Worm (Caenorhabditis elegans) whole organism, L2 larva: ENCODE data around the gene F35C11.3.

ENCODE experiments used
- R02D3.7 ChIP-seq: fragments of 150-350 bp; optimal IDR thresholded peaks from 2 replicates; lab custom pipeline; 2014; ENCODE audit warnings: missing biosample characterization, missing genetic modification characterization
- alr-1 ChIP-seq: fragments of 150-350 bp; optimal IDR thresholded peaks from 2 replicates; lab custom pipeline; 2014; ENCODE audit warnings: missing biosample characterization, missing genetic modification characterization
- ceh-16 ChIP-seq: fragments of 150-350 bp; optimal IDR thresholded peaks from 2 replicates; lab custom pipeline; 2014; ENCODE audit warnings: missing biosample characterization, missing genetic modification characterization
- ceh-82 ChIP-seq: fragments of 150-350 bp; optimal IDR thresholded peaks from 2 replicates; lab custom pipeline; 2014; ENCODE audit warnings: missing biosample characterization, missing genetic modification characterization
- mab-5 ChIP-seq: fragments of 150-350 bp; optimal IDR thresholded peaks from 2 replicates; lab custom pipeline; 2014; ENCODE audit warnings: missing biosample characterization, missing genetic modification characterization
- nhr-11 ChIP-seq: fragments of 150-350 bp; optimal IDR thresholded peaks from 2 replicates; lab custom pipeline; 2014; ENCODE audit warnings: missing biosample characterization, missing genetic modification characterization
- nhr-25 ChIP-seq: fragments of 150-350 bp; sonication (generic microtip); optimal IDR thresholded peaks from 3 replicates; lab custom pipeline; 2014; ENCODE audit warnings: missing biosample characterization, missing genetic modification characterization
- peb-1 ChIP-seq: fragments of 150-350 bp; optimal IDR thresholded peaks from 2 replicates; lab custom pipeline; 2014; ENCODE audit warnings: missing biosample characterization, missing genetic modification characterization
- sma-3 ChIP-seq: sonication (generic microtip); optimal IDR thresholded peaks from 2 replicates; lab custom pipeline; 2016; ENCODE audit warnings: missing genetic modification reagents, missing genetic modification characterization, missing compliant biosample characterization
- ztf-11 ChIP-seq: sonication (generic microtip); optimal IDR thresholded peaks from 2 replicates; lab custom pipeline; 2017; ENCODE audit warnings: missing biosample characterization, missing genetic modification characterization

- TF ChIP-seq alr-1 (no peak), nhr-11 (tag; lab: Kevin White, UChicago) (no peak), mab-5 (tag; lab: Kevin White, UChicago) (no peak), peb-1 (no peak), R02D3.7 (no peak), ceh-16 (tag; lab: Kevin White, UChicago) (no peak), ceh-82 (no peak), nhr-25 (no peak), sma-3 (GFP tag; lab: Kevin White, UChicago) (no peak), ztf-11 (tag; lab: Kevin White, UChicago) (no peak)
Measured at ce11 chrII:8198503-8198902, 48.1 kb upstream of the F35C11.3 start, which contains the start of gene qua-1.
